Worm (Caenorhabditis elegans) whole organism, L3 larva: ENCODE data around the gene ldh-1.

ENCODE experiments used
- R02D3.7 ChIP-seq: fragments of 150-350 bp; optimal IDR thresholded peaks from 2 replicates; lab custom pipeline; 2014; ENCODE audit warnings: missing biosample characterization, missing genetic modification characterization
- ZK546.5 ChIP-seq: sonication (generic microtip); optimal IDR thresholded peaks from 2 replicates; lab custom pipeline; 2017; ENCODE audit warnings: missing biosample characterization, missing genetic modification characterization
- aly-2 ChIP-seq: fragments of 150-350 bp; optimal IDR thresholded peaks from 2 replicates; lab custom pipeline; 2014; ENCODE audit warnings: missing biosample characterization, missing genetic modification characterization
- ama-1 ChIP-seq: fragments of 150-350 bp; optimal IDR thresholded peaks from 2 replicates; lab custom pipeline; 2018
- ceh-16 ChIP-seq: sonication (generic microtip); optimal IDR thresholded peaks from 2 replicates; lab custom pipeline; 2017; ENCODE audit warnings: missing biosample characterization, missing genetic modification characterization
- ceh-28 ChIP-seq: fragments of 150-350 bp; optimal IDR thresholded peaks from 2 replicates; lab custom pipeline; 2014; ENCODE audit warnings: missing biosample characterization, missing genetic modification reagents, missing genetic modification characterization
- ceh-82 ChIP-seq: fragments of 150-350 bp; optimal IDR thresholded peaks from 2 replicates; lab custom pipeline; 2014; ENCODE audit warnings: missing biosample characterization, missing genetic modification characterization
- daf-12 ChIP-seq: fragments of 150-350 bp; optimal IDR thresholded peaks from 2 replicates; lab custom pipeline; 2014; ENCODE audit warnings: missing biosample characterization, missing genetic modification reagents, missing genetic modification characterization
- egl-5 ChIP-seq: fragments of 150-350 bp; optimal IDR thresholded peaks from 2 replicates; lab custom pipeline; 2017; ENCODE audit warnings: missing biosample characterization, missing genetic modification reagents, missing genetic modification characterization, inconsistent platforms
- elt-1 ChIP-seq: fragments of 150-350 bp; optimal IDR thresholded peaks from 2 replicates; lab custom pipeline; 2014; ENCODE audit warnings: missing biosample characterization, missing genetic modification characterization
- elt-2 ChIP-seq: sonication (generic microtip); optimal IDR thresholded peaks from 2 replicates; lab custom pipeline; 2016; ENCODE audit warnings: missing genetic modification reagents, mild to moderate bottlenecking, missing genetic modification characterization, missing compliant biosample characterization
- elt-3 ChIP-seq, 3 experiments: fragments of 150-350 bp in 1 of 3; sonication (generic microtip) in 2 of 3; optimal IDR thresholded peaks; 2 replicates in 2 of 3; 4 replicates in 1 of 3; lab custom pipeline; 2014 to 2017; ENCODE audit warnings: missing biosample characterization in 3 of 3, missing genetic modification characterization in 3 of 3
- eor-1 ChIP-seq, 2 experiments: fragments of 150-350 bp; optimal IDR thresholded peaks; 2 replicates each; lab custom pipeline; 2014 to 2018; ENCODE audit warnings: missing biosample characterization in 2 of 2, missing genetic modification characterization in 2 of 2
- fkh-10 ChIP-seq: sonication (generic microtip); optimal IDR thresholded peaks from 2 replicates; lab custom pipeline; 2017; ENCODE audit warnings: missing biosample characterization, missing genetic modification reagents, missing genetic modification characterization
- fos-1 ChIP-seq: fragments of 150-350 bp; optimal IDR thresholded peaks from 2 replicates; lab custom pipeline; 2014; ENCODE audit warnings: missing biosample characterization, missing genetic modification characterization
- jun-1 ChIP-seq: fragments of 150-350 bp; optimal IDR thresholded peaks from 2 replicates; lab custom pipeline; 2014; ENCODE audit warnings: missing biosample characterization, missing genetic modification reagents, missing genetic modification characterization
- lin-15B ChIP-seq: fragments of 150-350 bp; optimal IDR thresholded peaks from 2 replicates; lab custom pipeline; 2014; ENCODE audit warnings: missing biosample characterization, missing genetic modification characterization
- lin-39 ChIP-seq: fragments of 150-350 bp; optimal IDR thresholded peaks from 2 replicates; lab custom pipeline; 2018; ENCODE audit warnings: missing biosample characterization, missing genetic modification reagents, missing genetic modification characterization
- lsy-12 ChIP-seq: sonication (generic microtip); optimal IDR thresholded peaks from 2 replicates; lab custom pipeline; 2016; ENCODE audit warnings: mild to moderate bottlenecking, missing genetic modification characterization, missing compliant biosample characterization
- mdl-1 ChIP-seq: fragments of 150-350 bp; optimal IDR thresholded peaks from 2 replicates; lab custom pipeline; 2014; ENCODE audit warnings: missing biosample characterization, missing genetic modification characterization
- mml-1 ChIP-seq: fragments of 150-350 bp; sonication (generic microtip); optimal IDR thresholded peaks from 3 replicates; lab custom pipeline; 2014; ENCODE audit warnings: missing biosample characterization, missing genetic modification characterization
- nfya-1 ChIP-seq: sonication (generic microtip); optimal IDR thresholded peaks from 2 replicates; lab custom pipeline; 2017; ENCODE audit warnings: missing genetic modification characterization, mild to moderate bottlenecking, missing compliant biosample characterization, antibody characterized with exemption, moderate library complexity; ENCODE audit not compliant: insufficient read depth
- nhr-11 ChIP-seq: fragments of 150-350 bp; optimal IDR thresholded peaks from 2 replicates; lab custom pipeline; 2014; ENCODE audit warnings: missing biosample characterization, missing genetic modification characterization
- nhr-12 ChIP-seq: fragments of 150-350 bp; optimal IDR thresholded peaks from 2 replicates; lab custom pipeline; 2014; ENCODE audit warnings: missing biosample characterization, missing genetic modification characterization
- nhr-23 ChIP-seq: fragments of 150-350 bp; optimal IDR thresholded peaks from 2 replicates; lab custom pipeline; 2014; ENCODE audit warnings: missing biosample characterization, missing genetic modification reagents, missing genetic modification characterization
- nhr-25 ChIP-seq: sonication (generic microtip); optimal IDR thresholded peaks from 2 replicates; lab custom pipeline; 2017; ENCODE audit warnings: missing biosample characterization, missing genetic modification characterization
- nhr-43 ChIP-seq: sonication (generic microtip); optimal IDR thresholded peaks from 2 replicates; lab custom pipeline; 2016; ENCODE audit warnings: mild to moderate bottlenecking, missing genetic modification characterization, missing compliant biosample characterization; ENCODE audit not compliant: poor library complexity, severe bottlenecking
- nhr-67 ChIP-seq: fragments of 150-350 bp; optimal IDR thresholded peaks from 2 replicates; lab custom pipeline; 2014; ENCODE audit warnings: missing biosample characterization, missing genetic modification characterization
- nhr-76 ChIP-seq: fragments of 150-350 bp; sonication (generic microtip); optimal IDR thresholded peaks from 5 replicates; lab custom pipeline; 2014; ENCODE audit warnings: missing biosample characterization, missing genetic modification characterization
- nhr-77 ChIP-seq: fragments of 150-350 bp; optimal IDR thresholded peaks from 2 replicates; lab custom pipeline; 2014; ENCODE audit warnings: missing biosample characterization, missing genetic modification characterization
- pha-4 ChIP-seq: fragments of 150-350 bp; optimal IDR thresholded peaks from 2 replicates; lab custom pipeline; 2014; ENCODE audit warnings: missing biosample characterization, missing genetic modification reagents, missing genetic modification characterization
- pqm-1 ChIP-seq: fragments of 150-350 bp; optimal IDR thresholded peaks from 2 replicates; lab custom pipeline; 2017; ENCODE audit warnings: missing biosample characterization, missing genetic modification characterization, inconsistent platforms
- sea-2 ChIP-seq: fragments of 150-350 bp; sonication (generic microtip); optimal IDR thresholded peaks from 4 replicates; lab custom pipeline; 2014; ENCODE audit warnings: missing biosample characterization, missing genetic modification reagents, missing genetic modification characterization
- skn-1 ChIP-seq: fragments of 150-350 bp; optimal IDR thresholded peaks from 2 replicates; lab custom pipeline; 2014; ENCODE audit warnings: missing biosample characterization, missing genetic modification characterization
- snpc-4 ChIP-seq: fragments of 150-350 bp; optimal IDR thresholded peaks from 2 replicates; lab custom pipeline; 2014; ENCODE audit warnings: missing biosample characterization, missing genetic modification characterization
- tbx-2 ChIP-seq: sonication (generic microtip); optimal IDR thresholded peaks from 2 replicates; lab custom pipeline; 2016; ENCODE audit warnings: mild to moderate bottlenecking, missing genetic modification characterization, missing compliant biosample characterization
- unc-39 ChIP-seq: sonication (generic microtip); optimal IDR thresholded peaks from 4 replicates; lab custom pipeline; 2017; ENCODE audit warnings: missing biosample characterization, missing genetic modification characterization
- ztf-11 ChIP-seq: fragments of 150-350 bp; optimal IDR thresholded peaks from 2 replicates; lab custom pipeline; 2014; ENCODE audit warnings: missing biosample characterization, missing genetic modification characterization
- ztf-4 ChIP-seq: fragments of 150-350 bp; optimal IDR thresholded peaks from 2 replicates; lab custom pipeline; 2014; ENCODE audit warnings: missing biosample characterization, missing genetic modification characterization

ldh-1 gene

DNA sequence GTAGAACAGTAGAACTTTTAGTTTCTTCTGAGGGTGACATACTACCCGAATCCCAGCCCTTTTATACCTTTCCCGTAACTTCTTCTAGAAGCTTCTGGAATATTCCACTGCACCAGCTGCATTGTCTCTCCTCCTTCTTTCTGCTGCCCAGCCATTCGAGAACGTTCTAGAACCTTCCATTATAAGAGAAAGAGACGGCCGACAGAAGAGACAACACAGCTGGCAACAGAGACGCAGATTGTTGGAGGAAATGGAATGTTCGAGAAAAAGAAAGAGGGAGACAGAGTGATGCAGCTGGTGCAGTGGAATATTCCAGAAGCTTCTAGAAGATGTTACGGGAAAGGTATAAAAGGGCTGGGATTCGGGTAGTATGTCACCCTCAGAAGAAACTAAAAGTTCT lies 35.3 kb downstream of the ldh-1 start, which contains the start of the genes F44E5.4 and F44E5.5:
TSS of gene F44E5.4 (minus strand) at position 35 of the 400 bp plus-strand sequence.
TSS of gene F44E5.5 (plus strand) at position 386 of the 400 bp plus-strand sequence.
- peak; percentile 54 for TF ChIP-seq lin-39
- TF ChIP-seq nhr-25 (tag; lab: Kevin White, UChicago): peak; percentile 61
- peak; percentile 90 for TF ChIP-seq tbx-2 (tag; lab: Kevin White, UChicago)
- TF ChIP-seq elt-1: peak; percentile 31
- TF ChIP-seq nfya-1 (tag; lab: Kevin White, UChicago): peak; percentile 92
- TF ChIP-seq skn-1 (tag; lab: Kevin White, UChicago): peak; percentile 12
- peak; percentile 69 for TF ChIP-seq ceh-28
- TF ChIP-seq lin-15B (tag; lab: Kevin White, UChicago): peak; percentile 44
- peak; percentile 98 for TF ChIP-seq lsy-12 (tag; lab: Kevin White, UChicago)
- peak; percentile 34 for TF ChIP-seq fos-1 (tag; lab: Kevin White, UChicago)
- TF ChIP-seq jun-1 (tag; lab: Kevin White, UChicago): peak; percentile 93
- peak; percentile 74 for TF ChIP-seq nhr-23 (tag; lab: Kevin White, UChicago)
- TF ChIP-seq sea-2: peak; percentile 100
- peak; percentile 9 for TF ChIP-seq fkh-10 (GFP tag; lab: Kevin White, UChicago)
- TF ChIP-seq mml-1 (tag; lab: Kevin White, UChicago): peak; percentile 66
- peak; percentile 60 for TF ChIP-seq elt-2 (tag; lab: Kevin White, UChicago)
- TF ChIP-seq eor-1 (tag; optimal IDR thresholded peaks at IDR 0.05; lab: Kevin White, UChicago): peak in 1 of 2 experiments; percentile 42
- peak; percentile 70 for TF ChIP-seq nhr-11 (tag; lab: Kevin White, UChicago)
- TF ChIP-seq pha-4 (tag; lab: Kevin White, UChicago): peak; percentile 38
- TF ChIP-seq nhr-43 (tag; lab: Kevin White, UChicago): peak; percentile 47

DNA sequence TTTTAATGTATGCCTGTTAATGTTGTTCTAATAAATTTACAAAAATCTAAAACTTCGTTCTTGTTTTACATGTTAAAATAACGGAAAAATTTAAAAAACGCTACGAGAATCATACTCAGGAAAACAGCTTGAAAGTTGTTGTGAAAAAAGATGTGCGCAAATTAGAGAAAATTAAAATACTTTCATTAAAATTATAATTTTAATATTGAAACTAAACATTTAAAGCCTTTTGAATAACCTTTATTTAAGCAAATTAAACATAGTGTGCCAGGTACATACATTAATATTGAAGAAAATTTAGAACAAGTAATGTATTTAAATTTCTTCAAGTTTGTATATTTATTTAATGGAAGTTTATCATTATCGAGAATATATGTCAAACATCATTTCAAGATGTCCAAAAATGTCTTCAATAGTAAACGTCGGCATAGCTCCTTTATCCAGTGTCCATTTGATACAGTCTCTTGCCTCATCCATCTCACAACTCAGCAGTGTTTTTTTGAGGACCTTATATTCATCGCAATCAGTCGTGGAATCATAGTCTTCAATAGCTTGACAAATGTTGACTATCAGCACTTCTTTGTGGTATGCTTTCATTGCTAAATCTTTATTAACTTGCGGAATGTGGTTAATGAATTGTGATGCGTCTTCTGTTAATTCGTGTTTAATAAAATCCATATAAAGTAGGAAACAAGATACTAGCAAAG lies 38.0 kb downstream of the ldh-1 start:
- TF ChIP-seq ZK546.5 (no peak), nhr-76 (tag; lab: Kevin White, UChicago) (no peak), nhr-43 (tag; lab: Kevin White, UChicago) (no peak), snpc-4 (tag; lab: Kevin White, UChicago) (no peak), nfya-1 (tag; lab: Kevin White, UChicago) (peak; percentile 48), fkh-10 (GFP tag; lab: Kevin White, UChicago) (no peak), ztf-4 (tag; lab: Kevin White, UChicago) (peak; percentile 60), elt-3 (tag; optimal IDR thresholded peaks at IDR 0.05; lab: Kevin White, UChicago) (peak in 1 of 3 experiments; percentile 81), nhr-77 (tag; lab: Kevin White, UChicago) (no peak), nhr-67 (no peak), unc-39 (tag; lab: Kevin White, UChicago) (no peak), lin-39 (no peak), ceh-16 (no peak), jun-1 (tag; lab: Kevin White, UChicago) (no peak), lsy-12 (tag; lab: Kevin White, UChicago) (no peak), nhr-12 (tag; lab: Kevin White, UChicago) (no peak), ama-1 (peak; percentile 93), elt-2 (tag; lab: Kevin White, UChicago) (peak; percentile 37), ceh-82 (tag; lab: Kevin White, UChicago) (no peak), nhr-25 (tag; lab: Kevin White, UChicago) (peak; percentile 43), nhr-11 (tag; lab: Kevin White, UChicago) (no peak), pha-4 (tag; lab: Kevin White, UChicago) (peak; percentile 81), nhr-23 (tag; lab: Kevin White, UChicago) (no peak), pqm-1 (tag; lab: Kevin White, UChicago) (no peak), R02D3.7 (tag; lab: Kevin White, UChicago) (no peak), daf-12 (tag; lab: Kevin White, UChicago) (no peak), tbx-2 (tag; lab: Kevin White, UChicago) (peak; percentile 70), mml-1 (tag; lab: Kevin White, UChicago) (no peak), aly-2 (tag; lab: Kevin White, UChicago) (no peak), mdl-1 (tag; lab: Kevin White, UChicago) (no peak), elt-1 (peak; percentile 13), eor-1 (tag; optimal IDR thresholded peaks at IDR 0.05; lab: Kevin White, UChicago) (peak in 1 of 2 experiments; percentile 7), sea-2 (no peak), ztf-11 (tag; lab: Kevin White, UChicago) (no peak), lin-15B (tag; lab: Kevin White, UChicago) (no peak), egl-5 (tag; lab: Kevin White, UChicago) (no peak), fos-1 (tag; lab: Kevin White, UChicago) (peak; percentile 78)
